Fruit fly (Drosophila melanogaster) S2 (cell line): ENCODE measurements around the gene Elp6.

Experiments
- CG8478 ChIP-seq: fragments of >200 bp; optimal IDR thresholded peaks from 2 replicates; lab custom pipeline; 2018
- CTCF ChIP-seq, 2 experiments: fragments of >200 bp; optimal IDR thresholded peaks; 2 replicates each; lab custom pipeline; 2018

DNA sequence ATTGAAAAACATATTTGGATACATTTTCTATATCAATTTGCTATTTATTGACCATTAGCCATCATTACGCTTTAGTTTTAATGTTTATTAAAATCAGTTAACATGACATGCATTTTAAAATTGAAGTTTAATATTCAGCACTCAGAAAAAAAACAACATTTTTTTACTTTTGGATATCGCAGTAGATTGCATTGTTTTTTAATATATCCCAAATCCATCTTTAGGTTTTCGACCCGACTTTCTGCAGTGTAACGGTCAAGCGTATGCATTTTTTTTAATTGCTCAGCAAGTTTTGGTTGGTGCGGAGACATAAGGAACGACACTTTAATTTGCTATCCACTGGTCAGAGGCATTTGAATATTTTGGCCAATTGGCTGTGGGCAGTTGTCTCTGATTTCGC, 46.0 kb upstream of the Elp6 start:
- TF ChIP-seq CG8478 (lab: Kevin White, UChicago), result no peak
- TF ChIP-seq CTCF (optimal IDR thresholded peaks at IDR 0.05; lab: Kevin White, UChicago), result no peak
